Fruit fly (Drosophila melanogaster) whole organism, embryonic: Measurements from ENCODE around the gene Ir87a.

Experiments used
- ATbp ChIP-seq: fragments of 200-800 bp; sonication (Bioruptor generic); optimal IDR thresholded peaks from 2 replicates; lab custom pipeline; 2017; ENCODE audit warnings: missing biosample characterization, mild to moderate bottlenecking, missing genetic modification characterization, missing genetic modification reagents
- Antp ChIP-seq: fragments of 200-800 bp; sonication (Bioruptor generic); optimal IDR thresholded peaks from 3 replicates; lab custom pipeline; 2016; ENCODE audit warnings: missing biosample characterization, missing genetic modification characterization
- CG10654 ChIP-seq: fragments of 200-800 bp; sonication (Bioruptor generic); optimal IDR thresholded peaks from 2 replicates; lab custom pipeline; 2016; ENCODE audit warnings: missing biosample characterization, missing genetic modification characterization
- CG12071 ChIP-seq: fragments of 200-800 bp; sonication (Bioruptor generic); optimal IDR thresholded peaks from 3 replicates; lab custom pipeline; 2018; ENCODE audit warnings: missing biosample characterization, mild to moderate bottlenecking, missing genetic modification characterization
- CG12769 ChIP-seq: fragments of 200-800 bp; sonication (Bioruptor generic); optimal IDR thresholded peaks from 2 replicates; lab custom pipeline; 2019; ENCODE audit warnings: missing biosample characterization, mild to moderate bottlenecking, missing genetic modification characterization, moderate library complexity
- CG13894 ChIP-seq: fragments of 200-800 bp; sonication (Bioruptor generic); optimal IDR thresholded peaks from 3 replicates; lab custom pipeline; 2018; ENCODE audit warnings: missing biosample characterization, mild to moderate bottlenecking, missing genetic modification characterization, moderate library complexity
- CG15269 ChIP-seq: fragments of 200-800 bp; sonication (Bioruptor generic); optimal IDR thresholded peaks from 2 replicates; lab custom pipeline; 2018; ENCODE audit warnings: missing biosample characterization, mild to moderate bottlenecking, missing genetic modification characterization, moderate library complexity
- CG15514 ChIP-seq: fragments of 200-800 bp; sonication (Bioruptor generic); optimal IDR thresholded peaks from 3 replicates; lab custom pipeline; 2017; ENCODE audit warnings: missing biosample characterization, missing genetic modification characterization, mild to moderate bottlenecking, moderate library complexity, missing genetic modification reagents
- CG17186 ChIP-seq: fragments of 200-800 bp; sonication (Bioruptor generic); optimal IDR thresholded peaks from 3 replicates; lab custom pipeline; 2017; ENCODE audit warnings: missing biosample characterization, missing genetic modification reagents, missing genetic modification characterization
- CG17359 ChIP-seq: fragments of 200-800 bp; sonication (Bioruptor generic); optimal IDR thresholded peaks from 3 replicates; lab custom pipeline; 2018; ENCODE audit warnings: missing biosample characterization, mild to moderate bottlenecking, missing genetic modification characterization, moderate library complexity
- CG2116 ChIP-seq: fragments of 200-800 bp; sonication (Bioruptor generic); optimal IDR thresholded peaks from 3 replicates; lab custom pipeline; 2018; ENCODE audit warnings: missing biosample characterization, mild to moderate bottlenecking, missing genetic modification characterization
- CG3163 ChIP-seq: fragments of 200-800 bp; sonication (Bioruptor generic); optimal IDR thresholded peaks from 3 replicates; lab custom pipeline; 2016; ENCODE audit warnings: missing biosample characterization, missing genetic modification characterization
- CG3847 ChIP-seq: fragments of 200-800 bp; sonication (Bioruptor generic); IDR thresholded peaks from 2 replicates; pipeline ENCODE4 v1.3.6; 2022; ENCODE audit warnings: missing biosample characterization, missing genetic modification characterization
- CG6689 ChIP-seq: fragments of 200-800 bp; sonication (Bioruptor generic); IDR thresholded peaks from 2 replicates; pipeline ENCODE4 v1.3.6; 2022; ENCODE audit warnings: missing biosample characterization, missing genetic modification characterization
- CG6765 ChIP-seq: fragments of 200-800 bp; sonication (Bioruptor generic); optimal IDR thresholded peaks from 3 replicates; lab custom pipeline; 2017; ENCODE audit warnings: missing biosample characterization, mild to moderate bottlenecking, missing genetic modification characterization
- CG7839 ChIP-seq: fragments of 200-800 bp; sonication (Bioruptor generic); optimal IDR thresholded peaks from 3 replicates; lab custom pipeline; 2018; ENCODE audit warnings: missing biosample characterization, mild to moderate bottlenecking, missing genetic modification characterization, moderate library complexity
- CG9727 ChIP-seq: fragments of 200-800 bp; sonication (Bioruptor generic); optimal IDR thresholded peaks from 3 replicates; lab custom pipeline; 2017; ENCODE audit warnings: missing biosample characterization, mild to moderate bottlenecking, missing genetic modification characterization
- CoRest ChIP-seq: fragments of 200-800 bp; sonication (Bioruptor generic); optimal IDR thresholded peaks from 3 replicates; lab custom pipeline; 2018; ENCODE audit warnings: missing biosample characterization, mild to moderate bottlenecking, missing genetic modification characterization, moderate library complexity
- Drgx ChIP-seq: fragments of 200-800 bp; sonication (Bioruptor generic); IDR thresholded peaks from 2 replicates; pipeline ENCODE4 v1.3.6; 2022; ENCODE audit warnings: missing biosample characterization, missing genetic modification characterization
- E2f2 ChIP-seq: fragments of 200-800 bp; sonication (Bioruptor generic); IDR thresholded peaks from 2 replicates; pipeline ENCODE4 v1.3.6; 2022; ENCODE audit warnings: missing biosample characterization, missing genetic modification characterization
- Ets65A ChIP-seq: fragments of 200-800 bp; sonication (Bioruptor generic); peaks from one replicate; lab custom pipeline; 2016; ENCODE audit warnings: missing biosample characterization, missing genetic modification characterization
- Ets97D ChIP-seq: fragments of 200-800 bp; sonication (Bioruptor generic); optimal IDR thresholded peaks from 3 replicates; lab custom pipeline; 2016; ENCODE audit warnings: missing biosample characterization, missing genetic modification characterization
- Fer1 ChIP-seq: fragments of 200-800 bp; sonication (Bioruptor generic); optimal IDR thresholded peaks from 2 replicates; lab custom pipeline; 2017; ENCODE audit warnings: missing biosample characterization, mild to moderate bottlenecking, missing genetic modification characterization
- HLH54F ChIP-seq: fragments of 200-800 bp; sonication (Bioruptor generic); optimal IDR thresholded peaks from 3 replicates; lab custom pipeline; 2016; ENCODE audit warnings: missing biosample characterization, missing genetic modification characterization
- MESR4 ChIP-seq: fragments of 200-800 bp; sonication (Bioruptor generic); optimal IDR thresholded peaks from 2 replicates; lab custom pipeline; 2018; ENCODE audit warnings: missing biosample characterization, mild to moderate bottlenecking, missing genetic modification characterization, moderate library complexity
- MTF-1 ChIP-seq: fragments of 200-800 bp; sonication (Bioruptor generic); optimal IDR thresholded peaks from 2 replicates; lab custom pipeline; 2018; ENCODE audit warnings: missing biosample characterization, mild to moderate bottlenecking, missing genetic modification characterization, borderline replicate concordance
- Med ChIP-seq: fragments of 200-800 bp; sonication (Bioruptor generic); peaks from one replicate; lab custom pipeline; 2016; ENCODE audit warnings: missing biosample characterization, missing genetic modification characterization, mild to moderate bottlenecking, inconsistent platforms, moderate library complexity
- Poxn ChIP-seq: fragments of 200-800 bp; sonication (Bioruptor generic); IDR thresholded peaks from 2 replicates; pipeline ENCODE4 v1.3.6; 2022; ENCODE audit warnings: missing biosample characterization, missing genetic modification characterization
- Rfx ChIP-seq: fragments of 200-800 bp; sonication (Bioruptor generic); IDR thresholded peaks from 2 replicates; pipeline ENCODE4 v1.3.6; 2022; ENCODE audit warnings: missing biosample characterization, missing genetic modification characterization
- Six4 ChIP-seq: fragments of 200-800 bp; sonication (Bioruptor generic); optimal IDR thresholded peaks from 2 replicates; lab custom pipeline; 2016; ENCODE audit warnings: missing biosample characterization, missing genetic modification characterization
- ap ChIP-seq: fragments of 200-800 bp; sonication (Bioruptor generic); IDR thresholded peaks from 2 replicates; pipeline ENCODE4 v1.3.6; 2022; ENCODE audit warnings: missing biosample characterization, missing genetic modification characterization
- ato ChIP-seq: fragments of 200-800 bp; sonication (Bioruptor generic); IDR thresholded peaks from 2 replicates; pipeline ENCODE4 v1.3.6; 2022; ENCODE audit warnings: missing biosample characterization, missing genetic modification characterization; ENCODE audit not compliant: partially characterized antibody
- az2 ChIP-seq: fragments of 200-800 bp; sonication (Bioruptor generic); optimal IDR thresholded peaks from 3 replicates; lab custom pipeline; 2016; ENCODE audit warnings: missing biosample characterization, missing genetic modification characterization
- bab2 ChIP-seq: fragments of 200-800 bp; sonication (Bioruptor generic); optimal IDR thresholded peaks from 2 replicates; lab custom pipeline; 2016; ENCODE audit warnings: missing biosample characterization, missing genetic modification characterization
- caup ChIP-seq: fragments of 200-800 bp; sonication (Bioruptor generic); optimal IDR thresholded peaks from 3 replicates; lab custom pipeline; 2017; ENCODE audit warnings: missing biosample characterization, mild to moderate bottlenecking, missing genetic modification characterization, moderate library complexity; ENCODE audit not compliant: severe bottlenecking
- ci ChIP-seq: fragments of 200-800 bp; sonication (Bioruptor generic); IDR thresholded peaks from 3 replicates; pipeline ENCODE4 v1.3.6; 2022; ENCODE audit warnings: missing biosample characterization, missing genetic modification characterization
- crp ChIP-seq, 2 experiments: fragments of 200-800 bp; sonication (Bioruptor generic); optimal IDR thresholded peaks; 2 replicates in 1 of 2; 3 replicates in 1 of 2; lab custom pipeline; 2017; ENCODE audit warnings: missing biosample characterization in 2 of 2, missing genetic modification characterization in 2 of 2, mild to moderate bottlenecking in 1 of 2, moderate library complexity in 1 of 2
- disco-r ChIP-seq: fragments of 200-800 bp; sonication (Bioruptor generic); optimal IDR thresholded peaks from 2 replicates; lab custom pipeline; 2016; ENCODE audit warnings: missing biosample characterization, missing genetic modification characterization
- fu2 ChIP-seq: fragments of 200-800 bp; sonication (Bioruptor generic); optimal IDR thresholded peaks from 2 replicates; lab custom pipeline; 2016; ENCODE audit warnings: missing biosample characterization, missing genetic modification characterization
- gem ChIP-seq: fragments of 200-800 bp; sonication (Bioruptor generic); optimal IDR thresholded peaks from 2 replicates; lab custom pipeline; 2019; ENCODE audit warnings: missing biosample characterization, mild to moderate bottlenecking, missing genetic modification characterization, moderate library complexity
- her ChIP-seq: fragments of 200-800 bp; sonication (Bioruptor generic); optimal IDR thresholded peaks from 2 replicates; lab custom pipeline; 2016; ENCODE audit warnings: missing biosample characterization, missing genetic modification characterization
- ind ChIP-seq: fragments of 200-800 bp; sonication (Bioruptor generic); optimal IDR thresholded peaks from 3 replicates; lab custom pipeline; 2016; ENCODE audit warnings: missing biosample characterization, missing genetic modification characterization
- insv ChIP-seq, 2 experiments: fragments of 200-800 bp; sonication (Bioruptor generic); optimal IDR thresholded peaks; 3 replicates each; lab custom pipeline; 2016 to 2018; ENCODE audit warnings: missing biosample characterization in 2 of 2, missing genetic modification characterization in 2 of 2
- lab ChIP-seq: fragments of 200-800 bp; sonication (Bioruptor generic); optimal IDR thresholded peaks from 3 replicates; lab custom pipeline; 2017; ENCODE audit warnings: missing biosample characterization, missing genetic modification characterization, mild to moderate bottlenecking, moderate library complexity, missing genetic modification reagents
- odd ChIP-seq: fragments of 200-800 bp; sonication (Bioruptor generic); optimal IDR thresholded peaks from 2 replicates; lab custom pipeline; 2017; ENCODE audit warnings: missing biosample characterization, mild to moderate bottlenecking, missing genetic modification characterization
- p53 ChIP-seq: fragments of 200-800 bp; sonication (Bioruptor generic); optimal IDR thresholded peaks from 2 replicates; lab custom pipeline; 2016; ENCODE audit warnings: missing biosample characterization, missing genetic modification characterization
- run ChIP-seq: fragments of 200-800 bp; sonication (Bioruptor generic); optimal IDR thresholded peaks from 3 replicates; lab custom pipeline; 2018; ENCODE audit warnings: missing biosample characterization, mild to moderate bottlenecking, missing genetic modification characterization
- salm ChIP-seq: fragments of 200-800 bp; sonication (Bioruptor generic); optimal IDR thresholded peaks from 2 replicates; lab custom pipeline; 2018; ENCODE audit warnings: missing biosample characterization, mild to moderate bottlenecking, missing genetic modification characterization
- sd ChIP-seq: fragments of 200-800 bp; sonication (Bioruptor generic); optimal IDR thresholded peaks from 3 replicates; lab custom pipeline; 2018; ENCODE audit warnings: missing biosample characterization, mild to moderate bottlenecking, missing genetic modification characterization, moderate library complexity
- trh ChIP-seq: fragments of 200-800 bp; sonication (Bioruptor generic); optimal IDR thresholded peaks from 2 replicates; lab custom pipeline; 2016; ENCODE audit warnings: missing biosample characterization, missing genetic modification characterization
- twi ChIP-seq: fragments of 200-800 bp; optimal IDR thresholded peaks from 2 replicates; lab custom pipeline; 2019; ENCODE audit warnings: missing biosample characterization, mild to moderate bottlenecking, missing genetic modification characterization, moderate library complexity

Gene Ir87a

dm6 chr3R:13441703-13442102, 21.6 kb downstream of the Ir87a start (continued):
- TF ChIP-seq Rfx (GFP tag; lab: Robert Waterston, UW) (no peak; the same call in 1 of the 2 replicates), CG3163 (GFP tag; lab: Kevin White, UChicago) (no peak), CG12071 (GFP tag; lab: Kevin White, UChicago) (peak; percentile 73), run (tag; lab: Kevin White, UChicago) (no peak), trh (GFP tag; lab: Kevin White, UChicago) (no peak), CG17359 (peak; percentile 18), Poxn (GFP tag; lab: Robert Waterston, UW) (no peak), bab2 (GFP tag; lab: Kevin White, UChicago) (no peak), CG15514 (peak; percentile 12), CG13894 (tag; lab: Kevin White, UChicago) (no peak), CG7839 (tag; lab: Kevin White, UChicago) (peak; percentile 17), CG9727 (GFP tag; lab: Kevin White, UChicago) (no peak), CG12769 (tag; lab: Kevin White, UChicago) (peak; percentile 19), CG2116 (no peak), odd (GFP tag; lab: Kevin White, UChicago) (peak; percentile 41), MESR4 (GFP tag; lab: Kevin White, UChicago) (no peak), crp (GFP tag; optimal IDR thresholded peaks at IDR 0.05; lab: Kevin White, UChicago) (no peak), caup (peak; percentile 11), az2 (GFP tag; lab: Kevin White, UChicago) (no peak), CG6765 (GFP tag; lab: Kevin White, UChicago) (peak; percentile 12), ind (GFP tag; lab: Kevin White, UChicago) (no peak), lab (GFP tag; lab: Kevin White, UChicago) (peak; percentile 20), Six4 (GFP tag; lab: Kevin White, UChicago) (no peak), ATbp (GFP tag; lab: Kevin White, UChicago) (peak; percentile 27), ci (GFP tag; lab: Robert Waterston, UW) (no peak), Antp (GFP tag; lab: Kevin White, UChicago) (no peak), Med (GFP tag; lab: Kevin White, UChicago) (peak; percentile 79), p53 (GFP tag; lab: Kevin White, UChicago) (no peak), Ets65A (GFP tag; lab: Kevin White, UChicago) (no peak), twi (tag; lab: Kevin White, UChicago) (peak; percentile 35), CG17186 (GFP tag; lab: Kevin White, UChicago) (no peak), CG10654 (no peak), sd (tag; lab: Kevin White, UChicago) (peak; percentile 31), E2f2 (GFP tag; lab: Robert Waterston, UW) (peak; percentile 8; the same call in 1 of the 2 replicates), ap (GFP tag; lab: Robert Waterston, UW) (no peak), Fer1 (GFP tag; lab: Kevin White, UChicago) (peak; percentile 2), CG3847 (0 out of 2 replicates have a peak, but pooled peaks have one; percentile 11), insv (GFP tag; optimal IDR thresholded peaks at IDR 0.05; lab: Kevin White, UChicago) (no peak), ato (GFP tag; lab: Robert Waterston, UW) (no peak), HLH54F (GFP tag; lab: Kevin White, UChicago) (no peak), CG15269 (peak; percentile 33), fu2 (GFP tag; lab: Kevin White, UChicago) (no peak), her (GFP tag; lab: Kevin White, UChicago) (no peak), CoRest (tag; lab: Kevin White, UChicago) (peak; percentile 26), Ets97D (GFP tag; lab: Kevin White, UChicago) (no peak), MTF-1 (GFP tag; lab: Kevin White, UChicago) (peak; percentile 42), Drgx (GFP tag; lab: Robert Waterston, UW) (no peak), gem (tag; lab: Kevin White, UChicago) (peak; percentile 35), disco-r (GFP tag; lab: Kevin White, UChicago) (peak; percentile 17), salm (no peak), CG6689 (GFP tag; lab: Robert Waterston, UW) (no peak)
